Fruit fly (Drosophila melanogaster): ENCODE results near the gene CG7202.

DNA sequence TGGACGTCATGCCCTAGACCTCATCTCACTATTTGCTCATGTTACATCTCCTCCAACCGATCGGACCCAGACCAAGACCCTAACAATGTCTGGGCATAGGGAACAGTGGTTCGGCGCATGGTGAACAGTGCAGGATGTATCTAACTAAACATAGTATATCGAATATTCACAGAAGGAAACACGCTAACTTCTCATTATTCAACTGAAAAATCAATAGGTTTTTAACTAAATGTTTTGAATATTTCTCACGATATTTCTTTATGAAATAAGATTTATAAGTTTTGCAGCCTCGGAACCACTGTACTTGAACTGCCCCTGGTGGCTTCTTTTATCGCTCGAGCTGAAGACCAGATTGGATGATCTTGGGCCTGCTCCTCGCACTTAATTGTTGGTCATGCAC, 39.0 kb downstream of the CG7202 start:
- TF ChIP-seq zfh2 (GFP tag; optimal IDR thresholded peaks at IDR 0.05), result no peak
- TF ChIP-seq cwo (GFP tag; optimal IDR thresholded peaks at IDR 0.05), result no peak
- no peak for TF ChIP-seq vnd (GFP tag; IDR thresholded peaks at IDR 0.05; ENCODE audit: partially characterized antibody)
- peak; percentile 41 for TF ChIP-seq bcd (GFP tag; optimal IDR thresholded peaks at IDR 0.05)
